Worm (Caenorhabditis elegans): Measurements from ENCODE around the gene cyp-25A3.

DNA sequence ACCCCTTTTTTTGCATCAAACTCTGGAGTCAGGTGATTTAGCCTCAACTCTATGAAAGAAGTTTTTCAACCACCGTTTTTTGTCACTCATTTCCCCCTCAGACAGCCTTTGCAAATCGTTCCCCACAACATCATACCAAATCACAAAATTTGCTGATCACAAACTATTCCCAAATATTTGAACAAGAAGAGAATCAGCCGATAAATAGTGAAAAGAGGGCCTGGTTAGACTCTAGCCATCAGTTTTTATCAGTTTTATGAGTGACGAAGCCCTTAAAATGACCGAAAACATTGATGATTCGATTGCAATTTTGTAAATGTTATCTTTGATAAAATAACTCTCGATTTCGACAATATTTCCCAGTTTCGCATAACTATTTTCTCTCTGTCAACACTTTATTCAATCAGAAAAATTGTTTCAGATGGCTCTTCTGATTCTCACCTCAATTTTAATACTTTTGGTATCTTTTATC lies 4.7 kb downstream of the cyp-25A3 start, which contains the start of gene cyp-25A2:
- TF ChIP-seq blmp-1 (tag; optimal IDR thresholded peaks at IDR 0.05) (no peak), lin-13 (tag; optimal IDR thresholded peaks at IDR 0.05) (no peak), lsy-2 (tag; optimal IDR thresholded peaks at IDR 0.05) (no peak), pha-4 (tag; optimal IDR thresholded peaks at IDR 0.05) (no peak), cnd-1 (tag; optimal IDR thresholded peaks at IDR 0.05) (no peak), nhr-28 (tag; optimal IDR thresholded peaks at IDR 0.05) (no peak), elt-3 (tag; optimal IDR thresholded peaks at IDR 0.05) (no peak)

Measured in whole organism, mixed stage, embryonic.